Worm (Caenorhabditis elegans): Measurements from ENCODE around the gene B0302.4.

B0302.4 gene

ce11 chrX:17209265-17209664 is 32.7 kb upstream of the B0302.4 start, which contains the start of gene T08G2.2:
T08G2.2 (minus strand) TSS chrX:17209365.
- TF ChIP-seq ceh-36 (tag; optimal IDR thresholded peaks at IDR 0.05) = no peak
- no peak for TF ChIP-seq flt-1 (GFP tag; IDR thresholded peaks at IDR 0.05)
- no peak for TF ChIP-seq hmg-4 (GFP tag; optimal IDR thresholded peaks at IDR 0.05)
- no peak for TF ChIP-seq tbx-37 (GFP tag; conservative IDR thresholded peaks at IDR 0.05)
- TF ChIP-seq tbx-11 (GFP tag; IDR thresholded peaks at IDR 0.05) = no peak
- no peak for TF ChIP-seq F13C5.2 (tag; optimal IDR thresholded peaks at IDR 0.05)
- TF ChIP-seq pes-1 (GFP tag; IDR thresholded peaks at IDR 0.05) = no peak
- TF ChIP-seq tra-4 (tag; optimal IDR thresholded peaks at IDR 0.05) = no peak
- no peak for TF ChIP-seq ceh-13 (GFP tag; optimal IDR thresholded peaks at IDR 0.05)
- no peak for TF ChIP-seq aly-1 (tag; optimal IDR thresholded peaks at IDR 0.05)
- no peak for TF ChIP-seq hmbx-1 (tag; optimal IDR thresholded peaks at IDR 0.05)
- TF ChIP-seq B0310.2 (tag; optimal IDR thresholded peaks at IDR 0.05) = no peak
- TF ChIP-seq hnd-1 (tag; optimal IDR thresholded peaks at IDR 0.05) = no peak
- TF ChIP-seq scrt-1 (GFP tag; IDR thresholded peaks at IDR 0.05) = no peak
- no peak for TF ChIP-seq sea-1 (GFP tag; conservative IDR thresholded peaks at IDR 0.05)
- TF ChIP-seq ama-1 (optimal IDR thresholded peaks at IDR 0.05) = no peak

ce11 chrX:17205853-17206252 is 29.3 kb upstream of the B0302.4 start:
- TF ChIP-seq hmg-4 (GFP tag; optimal IDR thresholded peaks at IDR 0.05) (no peak), pes-1 (GFP tag; IDR thresholded peaks at IDR 0.05) (no peak), hnd-1 (tag; optimal IDR thresholded peaks at IDR 0.05) (no peak), scrt-1 (GFP tag; IDR thresholded peaks at IDR 0.05) (no peak), ceh-36 (tag; optimal IDR thresholded peaks at IDR 0.05) (no peak), B0310.2 (tag; optimal IDR thresholded peaks at IDR 0.05) (no peak), hmbx-1 (tag; optimal IDR thresholded peaks at IDR 0.05) (no peak), tra-4 (tag; optimal IDR thresholded peaks at IDR 0.05) (no peak), aly-1 (tag; optimal IDR thresholded peaks at IDR 0.05) (no peak), sea-1 (GFP tag; conservative IDR thresholded peaks at IDR 0.05) (no peak)

- no peak for TF ChIP-seq scrt-1 (GFP tag; IDR thresholded peaks at IDR 0.05)
- TF ChIP-seq sea-1 (GFP tag; conservative IDR thresholded peaks at IDR 0.05) = no peak
- no peak for TF ChIP-seq ceh-13 (GFP tag; optimal IDR thresholded peaks at IDR 0.05)
- no peak for TF ChIP-seq hmg-4 (GFP tag; optimal IDR thresholded peaks at IDR 0.05)
- TF ChIP-seq ets-7 (tag; optimal IDR thresholded peaks at IDR 0.05) = no peak
- no peak for TF ChIP-seq hmbx-1 (tag; optimal IDR thresholded peaks at IDR 0.05)
- TF ChIP-seq aly-1 (tag; optimal IDR thresholded peaks at IDR 0.05) = no peak
- no peak for TF ChIP-seq ama-1 (optimal IDR thresholded peaks at IDR 0.05)
- TF ChIP-seq hnd-1 (tag; optimal IDR thresholded peaks at IDR 0.05) = no peak
- TF ChIP-seq pes-1 (GFP tag; IDR thresholded peaks at IDR 0.05) = no peak
- TF ChIP-seq tra-4 (tag; optimal IDR thresholded peaks at IDR 0.05) = no peak
- TF ChIP-seq tbx-37 (GFP tag; conservative IDR thresholded peaks at IDR 0.05) = no peak
- TF ChIP-seq flt-1 (GFP tag; IDR thresholded peaks at IDR 0.05) = no peak
- TF ChIP-seq tbx-11 (GFP tag; IDR thresholded peaks at IDR 0.05) = no peak
- no peak for TF ChIP-seq B0310.2 (tag; optimal IDR thresholded peaks at IDR 0.05)
Measured at ce11 chrX:17203399-17203798, 26.8 kb upstream of the B0302.4 start.

- TF ChIP-seq F13C5.2 (tag; optimal IDR thresholded peaks at IDR 0.05) (no peak), tbx-37 (GFP tag; conservative IDR thresholded peaks at IDR 0.05) (no peak), hnd-1 (tag; optimal IDR thresholded peaks at IDR 0.05) (no peak), aly-1 (tag; optimal IDR thresholded peaks at IDR 0.05) (no peak), sea-1 (GFP tag; conservative IDR thresholded peaks at IDR 0.05) (no peak), hmg-4 (GFP tag; optimal IDR thresholded peaks at IDR 0.05) (no peak), pes-1 (GFP tag; IDR thresholded peaks at IDR 0.05) (no peak), ceh-13 (GFP tag; optimal IDR thresholded peaks at IDR 0.05) (no peak), ets-7 (tag; optimal IDR thresholded peaks at IDR 0.05) (no peak), ceh-36 (tag; optimal IDR thresholded peaks at IDR 0.05) (no peak)
Measured at ce11 chrX:17197824-17198223, 21.2 kb upstream of the B0302.4 start.

ce11 chrX:17195080-17195479 is 18.5 kb upstream of the B0302.4 start, which contains the start of gene B0302.5:
B0302.5 (minus strand) TSS chrX:17195137.
- TF ChIP-seq aly-1 (tag; optimal IDR thresholded peaks at IDR 0.05) (no peak), hmg-4 (GFP tag; optimal IDR thresholded peaks at IDR 0.05) (no peak), ceh-36 (tag; optimal IDR thresholded peaks at IDR 0.05) (no peak), ceh-13 (GFP tag; optimal IDR thresholded peaks at IDR 0.05) (no peak), B0310.2 (tag; optimal IDR thresholded peaks at IDR 0.05) (no peak), pes-1 (GFP tag; IDR thresholded peaks at IDR 0.05) (no peak), ets-7 (tag; optimal IDR thresholded peaks at IDR 0.05) (no peak), F13C5.2 (tag; optimal IDR thresholded peaks at IDR 0.05) (no peak), tbx-37 (GFP tag; conservative IDR thresholded peaks at IDR 0.05) (no peak), scrt-1 (GFP tag; IDR thresholded peaks at IDR 0.05) (no peak), hnd-1 (tag; optimal IDR thresholded peaks at IDR 0.05) (no peak), tra-4 (tag; optimal IDR thresholded peaks at IDR 0.05) (no peak), sea-1 (GFP tag; conservative IDR thresholded peaks at IDR 0.05) (no peak), ama-1 (optimal IDR thresholded peaks at IDR 0.05) (no peak), hmbx-1 (tag; optimal IDR thresholded peaks at IDR 0.05) (no peak), flt-1 (GFP tag; IDR thresholded peaks at IDR 0.05) (no peak), tbx-11 (GFP tag; IDR thresholded peaks at IDR 0.05) (no peak)

ce11 chrX:17185696-17186430 is 9.3 kb upstream of the B0302.4 start, which contains the start of gene sid-3:
sid-3 (plus strand) TSS chrX:17186380.
- TF ChIP-seq B0310.2 (tag; optimal IDR thresholded peaks at IDR 0.05) (no peak), ceh-36 (tag; optimal IDR thresholded peaks at IDR 0.05) (no peak), ceh-13 (GFP tag; optimal IDR thresholded peaks at IDR 0.05) (no peak), flt-1 (GFP tag; IDR thresholded peaks at IDR 0.05) (no peak), aly-1 (tag; optimal IDR thresholded peaks at IDR 0.05) (no peak), ets-7 (tag; optimal IDR thresholded peaks at IDR 0.05) (no peak), hmbx-1 (tag; optimal IDR thresholded peaks at IDR 0.05) (no peak), pes-1 (GFP tag; IDR thresholded peaks at IDR 0.05) (no peak), tbx-37 (GFP tag; conservative IDR thresholded peaks at IDR 0.05) (no peak), sea-1 (GFP tag; conservative IDR thresholded peaks at IDR 0.05) (no peak)

- peak; percentile 37 for TF ChIP-seq F13C5.2 (tag; optimal IDR thresholded peaks at IDR 0.05)
- TF ChIP-seq sea-1 (GFP tag; conservative IDR thresholded peaks at IDR 0.05) = no peak
- TF ChIP-seq aly-1 (tag; optimal IDR thresholded peaks at IDR 0.05) = peak; percentile 33
- no peak for TF ChIP-seq ceh-13 (GFP tag; optimal IDR thresholded peaks at IDR 0.05)
- TF ChIP-seq hmg-4 (GFP tag; optimal IDR thresholded peaks at IDR 0.05) = peak; percentile 67
Measured at ce11 chrX:17184363-17184762, 7.8 kb upstream of the B0302.4 start.
